Worm (Caenorhabditis elegans): ENCODE results near the gene swsn-7.

The swsn-7 gene

DNA sequence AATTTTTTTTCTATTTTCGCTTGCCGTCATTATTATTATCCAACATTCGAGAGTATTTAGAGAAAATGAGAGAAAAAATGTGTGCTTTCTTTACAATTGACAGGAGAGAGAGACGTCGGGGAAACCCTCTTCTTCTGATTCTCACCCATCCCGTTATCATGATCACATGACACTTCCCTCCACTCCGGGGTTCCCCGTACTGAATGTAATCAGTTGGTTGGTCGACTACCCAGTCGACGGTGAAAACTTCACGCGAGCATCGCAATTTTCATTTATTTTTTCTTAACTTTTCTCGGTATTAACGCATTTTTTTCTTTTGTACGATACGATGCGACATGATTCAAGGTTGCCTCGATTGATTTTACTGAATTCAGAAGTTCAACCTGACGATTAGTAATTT lies 11.4 kb downstream of the swsn-7 start (continued):
- TF ChIP-seq lir-1 (GFP tag; conservative IDR thresholded peaks at IDR 0.05) (no peak), ceh-91 (GFP tag; IDR thresholded peaks at IDR 0.05) (no peak), madf-3 (GFP tag; IDR thresholded peaks at IDR 0.05) (0 out of 2 replicates have a peak, but pooled peaks have one; percentile 60), F49E8.2 (tag; optimal IDR thresholded peaks at IDR 0.05; ENCODE audit: insufficient read depth) (no peak), egl-44 (GFP tag; IDR thresholded peaks at IDR 0.05) (peak; percentile 32; the same call in 1 of the 2 replicates), mel-28 (tag; optimal IDR thresholded peaks at IDR 0.05; ENCODE audit: borderline replicate concordance) (no peak), ztf-25 (GFP tag; IDR thresholded peaks at IDR 0.05) (no peak), pbrm-1 (GFP tag; IDR thresholded peaks at IDR 0.05) (peak; percentile 46; the same call in 1 of the 2 replicates), F52B5.7 (tag; optimal IDR thresholded peaks at IDR 0.05) (no peak), Y95B8A.8 (GFP tag; IDR thresholded peaks at IDR 0.05) (no peak), K12H6.12 (tag; optimal IDR thresholded peaks at IDR 0.05) (no peak), chd-7 (tag; optimal IDR thresholded peaks at IDR 0.05) (peak; percentile 51), lin-40 (tag; optimal IDR thresholded peaks at IDR 0.05) (no peak), attf-6 (GFP tag; IDR thresholded peaks at IDR 0.05) (no peak), Y53F4B.3 (GFP tag; IDR thresholded peaks at IDR 0.05) (no peak), F39B2.1 (GFP tag; IDR thresholded peaks at IDR 0.05) (no peak), tlf-1 (GFP tag; optimal IDR thresholded peaks at IDR 0.05) (no peak), snpc-3.4 (tag; optimal IDR thresholded peaks at IDR 0.05) (no peak), lsl-1 (GFP tag; optimal IDR thresholded peaks at IDR 0.05) (no peak), F37B4.10 (GFP tag; IDR thresholded peaks at IDR 0.05) (no peak), Y53G8AR.9 (GFP tag; conservative IDR thresholded peaks at IDR 0.05) (peak; percentile 43; the same call in 1 of the 2 replicates), tbx-9 (tag; optimal IDR thresholded peaks at IDR 0.05; ENCODE audit: borderline replicate concordance) (no peak), bed-2 (GFP tag; IDR thresholded peaks at IDR 0.05) (no peak), repo-1 (tag; optimal IDR thresholded peaks at IDR 0.05) (no peak), dox-1 (GFP tag; IDR thresholded peaks at IDR 0.05) (peak; percentile 37; the same call in 1 of the 2 replicates), rcor-1 (GFP tag; IDR thresholded peaks at IDR 0.05) (no peak), madf-10 (tag; optimal IDR thresholded peaks at IDR 0.05) (no peak), Y56A3A.18 (GFP tag; IDR thresholded peaks at IDR 0.05) (no peak), cebp-1 (GFP tag; IDR thresholded peaks at IDR 0.05) (no peak), cebp-1 (tag; optimal IDR thresholded peaks at IDR 0.05) (peak; percentile 53), nfya-2 (GFP tag; IDR thresholded peaks at IDR 0.05) (no peak), ztf-26 (tag; optimal IDR thresholded peaks at IDR 0.05) (no peak), nhr-90 (tag; optimal IDR thresholded peaks at IDR 0.05) (no peak), ztf-22 (GFP tag; optimal IDR thresholded peaks at IDR 0.05) (peak; percentile 78), akir-1 (GFP tag; optimal IDR thresholded peaks at IDR 0.05) (no peak), lin-26 (GFP tag; IDR thresholded peaks at IDR 0.05) (no peak), ceh-79 (tag; optimal IDR thresholded peaks at IDR 0.05) (no peak), B0261.1 (tag; optimal IDR thresholded peaks at IDR 0.05) (no peak), attf-3 (GFP tag; conservative IDR thresholded peaks at IDR 0.05) (no peak), ekl-4 (GFP tag; IDR thresholded peaks at IDR 0.05) (no peak), F22D6.2 (tag; optimal IDR thresholded peaks at IDR 0.05) (no peak), nfyb-1 (GFP tag; IDR thresholded peaks at IDR 0.05) (peak; percentile 28; the same call in 1 of the 2 replicates), nhr-80 (tag; optimal IDR thresholded peaks at IDR 0.05) (no peak), athp-1 (tag; optimal IDR thresholded peaks at IDR 0.05) (no peak), snpc-1.3 (tag; optimal IDR thresholded peaks at IDR 0.05; ENCODE audit: insufficient read depth) (no peak), unc-62 (GFP tag; optimal IDR thresholded peaks at IDR 0.05) (peak; percentile 60), snpc-1.1 (tag; optimal IDR thresholded peaks at IDR 0.05; ENCODE audit: insufficient read depth) (no peak), nhr-120 (GFP tag; IDR thresholded peaks at IDR 0.05) (no peak), hrde-1 (tag; optimal IDR thresholded peaks at IDR 0.05; ENCODE audit: borderline replicate concordance) (no peak)
